Fruit fly (Drosophila melanogaster): ENCODE data around the gene CG15260.

CG15260 gene

DNA sequence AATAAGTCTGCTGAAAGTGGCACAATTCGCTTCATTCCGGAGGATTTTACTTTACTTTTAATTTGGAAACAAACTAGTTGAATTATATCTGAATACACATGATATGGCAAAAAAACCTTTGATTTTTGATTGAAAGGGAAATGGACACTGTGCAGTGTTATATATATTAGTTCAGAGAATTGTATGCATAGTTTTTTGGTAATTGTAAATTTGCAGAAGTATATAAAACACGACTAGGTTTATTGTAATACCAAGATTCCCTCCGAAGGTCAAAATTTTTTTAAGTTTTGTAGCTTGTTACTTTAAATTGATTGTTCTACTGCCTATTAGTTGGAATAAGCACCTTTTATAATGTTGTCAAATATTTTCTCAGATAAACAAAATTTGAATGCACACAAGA is at the start of gene CG15260:
Gene CG15260, minus strand, starts transcription at position 101 of the 400 bp plus-strand sequence.
- TF ChIP-seq CTCF (optimal IDR thresholded peaks at IDR 0.05), result no peak
- TF ChIP-seq CG8478 (optimal IDR thresholded peaks at IDR 0.05), result no peak

DNA sequence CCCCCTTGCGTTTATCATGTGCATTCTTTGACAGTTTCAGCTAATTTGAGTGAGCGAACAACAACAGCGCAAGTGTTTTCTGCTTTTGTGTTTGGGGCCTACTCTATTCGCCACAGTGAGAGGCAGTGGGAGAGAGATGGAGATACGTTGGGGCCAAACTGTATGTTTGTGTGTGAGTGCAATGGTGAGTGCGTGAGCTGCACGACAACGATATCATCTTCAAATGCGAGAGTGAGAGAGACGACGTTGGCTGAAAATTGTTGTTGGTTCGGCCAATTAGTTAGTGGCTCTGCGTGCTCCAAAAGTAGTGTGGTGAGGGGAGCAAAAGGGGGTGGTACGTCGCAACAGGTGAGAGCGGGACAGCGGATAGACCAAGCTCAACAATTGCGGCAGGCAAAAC is 47.6 kb upstream of the CG15260 start:
- TF ChIP-seq CG8478 (optimal IDR thresholded peaks at IDR 0.05) (no peak), CTCF (optimal IDR thresholded peaks at IDR 0.05) (no peak)

dm6 chr2L:15337248-15337848 is 45.3 kb upstream of the CG15260 start:
- TF ChIP-seq CG8478 (optimal IDR thresholded peaks at IDR 0.05), result no peak
- TF ChIP-seq CTCF (optimal IDR thresholded peaks at IDR 0.05), result no peak

DNA sequence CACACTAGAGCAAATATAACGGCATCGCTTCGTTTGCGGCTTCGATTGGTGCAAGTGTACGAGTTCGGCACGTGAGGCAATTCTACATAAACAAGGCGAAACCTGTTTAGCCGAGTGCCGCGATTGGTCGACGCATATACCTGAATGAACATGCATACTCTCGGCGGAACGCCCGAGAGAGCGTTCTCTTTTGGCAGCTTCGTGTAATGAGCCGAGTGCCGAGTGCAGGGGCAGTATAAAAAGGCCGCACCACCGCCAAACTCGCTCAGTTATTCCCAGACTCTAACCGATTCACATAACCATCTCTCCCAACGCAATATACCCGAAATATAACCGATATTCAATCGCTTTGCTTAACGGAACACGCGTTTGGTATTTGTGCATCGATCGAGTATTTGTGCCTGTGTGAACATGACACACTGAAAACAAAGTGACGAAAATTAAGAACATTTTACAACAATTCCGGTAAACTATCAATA is 41.6 kb upstream of the CG15260 start, which contains the start of gene esg:
Gene esg, plus strand, starts transcription at position 265 of the 479 bp plus-strand sequence.
- TF ChIP-seq CG8478 (optimal IDR thresholded peaks at IDR 0.05), result no peak
- TF ChIP-seq CTCF (optimal IDR thresholded peaks at IDR 0.05), result no peak

- TF ChIP-seq CTCF (optimal IDR thresholded peaks at IDR 0.05) (no peak), CG8478 (optimal IDR thresholded peaks at IDR 0.05) (no peak)
Observed at dm6 chr2L:15332561-15332960, 40.5 kb upstream of the CG15260 start.

DNA sequence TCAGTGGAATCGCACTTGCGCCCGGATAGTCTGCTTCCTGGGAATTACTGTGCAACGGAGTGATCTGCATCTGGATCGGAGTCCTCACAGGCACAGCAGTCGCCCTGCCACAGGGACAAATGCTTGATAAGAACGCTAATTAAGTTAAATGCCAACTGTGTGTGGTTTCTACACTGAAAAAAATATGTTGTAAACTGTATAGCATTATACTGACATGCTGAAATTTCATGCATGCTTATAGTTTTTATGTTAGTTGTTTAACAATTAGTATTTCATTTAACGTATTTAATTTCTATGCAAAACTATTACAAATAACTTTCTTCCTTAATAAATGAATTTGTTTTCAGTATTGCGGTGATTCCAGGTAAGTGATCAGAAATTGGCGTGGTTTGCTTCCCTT is 39.3 kb upstream of the CG15260 start:
- TF ChIP-seq CG8478 (optimal IDR thresholded peaks at IDR 0.05) (no peak), CTCF (optimal IDR thresholded peaks at IDR 0.05) (no peak)

DNA sequence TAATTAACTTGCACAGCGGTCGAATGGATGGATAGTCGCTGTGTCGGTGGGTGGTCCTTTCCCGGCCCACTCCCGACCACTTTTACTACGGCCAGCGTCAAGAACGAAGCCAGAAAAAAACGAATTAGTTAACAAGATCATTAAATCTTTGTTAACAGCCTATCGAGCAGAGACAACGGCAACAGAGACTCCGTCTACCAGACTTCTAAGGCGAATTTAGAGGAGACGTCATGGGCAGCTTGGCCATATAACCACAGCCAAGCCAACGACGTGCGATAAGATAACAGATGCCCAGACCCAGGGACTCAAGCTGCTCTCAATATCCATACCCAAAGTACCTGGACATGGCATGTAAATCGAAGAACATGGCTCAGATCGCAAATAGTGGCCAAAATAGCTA is 38.6 kb upstream of the CG15260 start:
- TF ChIP-seq CTCF (optimal IDR thresholded peaks at IDR 0.05) (no peak), CG8478 (optimal IDR thresholded peaks at IDR 0.05) (no peak)

- no peak for TF ChIP-seq CTCF (optimal IDR thresholded peaks at IDR 0.05)
Observed at dm6 chr2L:15329382-15329781, 37.3 kb upstream of the CG15260 start.

DNA sequence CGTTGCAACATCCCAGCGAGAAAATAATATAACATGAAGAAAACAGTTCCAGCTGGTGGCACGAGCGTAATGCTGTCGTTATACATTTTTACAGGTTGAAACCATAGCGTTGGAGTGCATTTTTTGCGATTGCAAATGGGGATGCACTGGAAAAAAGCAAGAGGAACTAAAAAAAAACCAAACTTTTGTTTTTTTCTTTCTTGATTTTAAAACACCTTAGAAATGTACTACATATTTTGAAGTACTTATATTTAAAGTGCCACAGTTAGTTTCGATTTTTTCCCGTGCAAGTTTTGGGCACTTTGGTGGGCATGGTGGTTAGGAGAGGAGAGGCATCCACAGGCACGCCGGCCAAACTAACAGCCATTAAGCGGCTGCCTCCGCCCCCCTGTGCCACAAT is 36.0 kb upstream of the CG15260 start:
- TF ChIP-seq CG8478 (optimal IDR thresholded peaks at IDR 0.05) (no peak), CTCF (optimal IDR thresholded peaks at IDR 0.05) (no peak)

dm6 chr2L:15325555-15326285 is 33.7 kb upstream of the CG15260 start:
- TF ChIP-seq CG8478 (optimal IDR thresholded peaks at IDR 0.05) (no peak), CTCF (optimal IDR thresholded peaks at IDR 0.05) (no peak)

dm6 chr2L:15324103-15324840 is 32.2 kb upstream of the CG15260 start:
- TF ChIP-seq CTCF (optimal IDR thresholded peaks at IDR 0.05), result no peak
- no peak for TF ChIP-seq CG8478 (optimal IDR thresholded peaks at IDR 0.05)

- no peak for TF ChIP-seq CG8478 (optimal IDR thresholded peaks at IDR 0.05)
- no peak for TF ChIP-seq CTCF (optimal IDR thresholded peaks at IDR 0.05)
Observed at dm6 chr2L:15323196-15323595, 31.2 kb upstream of the CG15260 start.

- no peak for TF ChIP-seq CG8478 (optimal IDR thresholded peaks at IDR 0.05)
- no peak for TF ChIP-seq CTCF (optimal IDR thresholded peaks at IDR 0.05)
Observed at dm6 chr2L:15321408-15321807, 29.4 kb upstream of the CG15260 start.

DNA sequence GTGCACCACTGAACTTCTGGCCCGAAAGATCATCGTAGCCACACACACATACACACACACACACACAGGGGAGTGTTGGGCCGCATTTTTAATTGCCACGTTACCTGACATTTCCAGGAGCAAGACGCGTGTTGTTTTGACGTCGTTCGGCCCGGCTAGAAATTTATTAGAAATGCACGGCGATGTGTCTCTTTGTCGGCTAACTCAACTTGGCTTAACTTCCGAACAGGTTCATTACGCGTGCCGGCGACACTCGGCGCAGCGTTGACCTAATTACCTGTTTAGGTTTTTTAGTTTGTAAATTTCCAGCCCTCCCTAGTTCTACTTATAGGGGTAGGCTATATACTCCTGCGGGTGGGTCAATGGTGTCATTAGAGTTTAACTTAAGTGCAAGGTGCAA is 27.8 kb upstream of the CG15260 start:
- no peak for TF ChIP-seq CG8478 (optimal IDR thresholded peaks at IDR 0.05)
- no peak for TF ChIP-seq CTCF (optimal IDR thresholded peaks at IDR 0.05)

- TF ChIP-seq CTCF (optimal IDR thresholded peaks at IDR 0.05), result no peak
- TF ChIP-seq CG8478 (optimal IDR thresholded peaks at IDR 0.05), result no peak
Observed at dm6 chr2L:15319208-15319607, 27.2 kb upstream of the CG15260 start.

- no peak for TF ChIP-seq CTCF (optimal IDR thresholded peaks at IDR 0.05)
- no peak for TF ChIP-seq CG8478 (optimal IDR thresholded peaks at IDR 0.05)
Observed at dm6 chr2L:15318801-15319200, 26.8 kb upstream of the CG15260 start, which contains the start of gene nht. nht (minus strand) TSS chr2L:15318901.

Data from S2 (cell line).